Worm (Caenorhabditis elegans) whole organism, midembryonic: ENCODE measurements around the gene emb-8.

Experiments used
- T22C8.4 ChIP-seq: fragments of 200-800 bp; sonication (Bioruptor generic); IDR thresholded peaks from 2 replicates; pipeline ENCODE4 v1.3.6; 2022; ENCODE audit warnings: missing genetic modification characterization, missing compliant biosample characterization
- cog-1 ChIP-seq: sonication (generic microtip); optimal IDR thresholded peaks from 2 replicates; lab custom pipeline; 2016; ENCODE audit warnings: missing genetic modification characterization, missing compliant biosample characterization
- flt-1 ChIP-seq: fragments of 200-800 bp; sonication (Bioruptor generic); IDR thresholded peaks from 2 replicates; pipeline ENCODE4 v1.3.6; 2022; ENCODE audit warnings: missing genetic modification characterization, missing compliant biosample characterization
- klf-2 ChIP-seq: fragments of 200-800 bp; sonication (Bioruptor generic); conservative IDR thresholded peaks from 2 replicates; pipeline ENCODE4 v1.3.6; 2022; ENCODE audit warnings: missing genetic modification reagents, missing genetic modification characterization, missing compliant biosample characterization
- med-1 ChIP-seq: sonication (generic microtip); optimal IDR thresholded peaks from 2 replicates; lab custom pipeline; 2017; ENCODE audit warnings: missing genetic modification characterization, mild to moderate bottlenecking, missing compliant biosample characterization, antibody characterized with exemption, missing genetic modification reagents; ENCODE audit not compliant: insufficient read depth
- ref-1 ChIP-seq: fragments of 200-800 bp; sonication (Bioruptor generic); conservative IDR thresholded peaks from 2 replicates; pipeline ENCODE4 v1.3.6; 2022; ENCODE audit warnings: missing genetic modification reagents, missing genetic modification characterization, missing compliant biosample characterization
- tab-1 ChIP-seq: fragments of 200-800 bp; sonication (Bioruptor generic); IDR thresholded peaks from 2 replicates; pipeline ENCODE4 v1.3.6; 2022; ENCODE audit warnings: missing genetic modification characterization, missing compliant biosample characterization
- ztf-23 ChIP-seq: fragments of 200-800 bp; sonication (Bioruptor generic); IDR thresholded peaks from 2 replicates; pipeline ENCODE4 v1.3.6; 2022; ENCODE audit warnings: missing genetic modification reagents, missing genetic modification characterization, missing compliant biosample characterization
- ztf-29 ChIP-seq: fragments of 200-800 bp; sonication (Bioruptor generic); IDR thresholded peaks from 2 replicates; pipeline ENCODE4 v1.3.6; 2022; ENCODE audit warnings: missing genetic modification reagents, missing genetic modification characterization, missing compliant biosample characterization

Gene emb-8

DNA sequence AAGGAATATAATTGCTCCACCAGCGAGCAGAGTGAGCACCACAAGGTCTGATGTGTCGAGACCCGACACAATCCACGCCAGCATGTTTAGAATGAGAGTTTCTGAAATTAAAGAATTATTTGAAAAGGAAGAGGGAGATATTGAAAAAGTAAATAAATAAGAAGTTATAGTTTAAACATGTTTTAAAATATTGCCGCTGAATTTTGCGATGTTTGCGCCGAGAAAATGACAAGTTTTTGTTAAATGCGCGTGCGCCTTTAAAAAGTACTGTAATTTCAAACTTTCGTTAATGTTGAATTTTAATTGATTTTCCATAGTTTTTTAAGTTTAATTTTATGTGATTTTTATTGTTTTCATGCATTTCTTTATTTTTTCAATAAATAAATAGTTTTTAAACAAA is at the start of gene emb-8:
TSS of gene emb-8 (minus strand) at position 101 of the 400 bp plus-strand sequence.
- TF ChIP-seq T22C8.4 (GFP tag; lab: Robert Waterston, UW) (no peak), ztf-29 (GFP tag; lab: Robert Waterston, UW) (no peak), flt-1 (GFP tag; lab: Robert Waterston, UW) (no peak), klf-2 (no peak), tab-1 (GFP tag; lab: Robert Waterston, UW) (no peak)

DNA sequence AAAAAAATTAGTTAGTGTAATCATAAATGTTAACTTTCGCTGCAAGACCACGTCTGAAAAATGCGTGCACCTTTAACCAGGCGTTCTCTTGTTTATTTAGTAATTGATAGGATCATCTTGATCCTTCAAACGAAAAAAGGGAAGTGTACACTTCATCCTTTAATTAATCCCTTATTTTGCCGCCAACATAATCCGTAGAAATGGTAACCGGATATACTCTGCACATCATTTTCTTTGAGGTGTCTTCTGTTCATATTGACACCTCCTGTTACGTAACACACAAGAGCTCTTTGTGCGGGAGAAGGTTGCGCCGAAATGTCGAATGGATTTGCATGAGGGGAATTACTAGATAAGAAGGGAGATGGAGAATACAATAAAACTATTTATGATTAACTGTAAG is 49.2 kb upstream of the emb-8 start:
- no peak for TF ChIP-seq ztf-29 (GFP tag; lab: Robert Waterston, UW)
- no peak for TF ChIP-seq flt-1 (GFP tag; lab: Robert Waterston, UW)
- TF ChIP-seq cog-1 (tag; lab: Kevin White, UChicago) = no peak
- no peak for TF ChIP-seq ztf-23 (GFP tag; lab: Robert Waterston, UW)
- TF ChIP-seq med-1 = no peak
- TF ChIP-seq ref-1 (GFP tag; lab: Robert Waterston, UW) = no peak
- TF ChIP-seq tab-1 (GFP tag; lab: Robert Waterston, UW) = no peak
- TF ChIP-seq klf-2 = no peak
- no peak for TF ChIP-seq T22C8.4 (GFP tag; lab: Robert Waterston, UW)

DNA sequence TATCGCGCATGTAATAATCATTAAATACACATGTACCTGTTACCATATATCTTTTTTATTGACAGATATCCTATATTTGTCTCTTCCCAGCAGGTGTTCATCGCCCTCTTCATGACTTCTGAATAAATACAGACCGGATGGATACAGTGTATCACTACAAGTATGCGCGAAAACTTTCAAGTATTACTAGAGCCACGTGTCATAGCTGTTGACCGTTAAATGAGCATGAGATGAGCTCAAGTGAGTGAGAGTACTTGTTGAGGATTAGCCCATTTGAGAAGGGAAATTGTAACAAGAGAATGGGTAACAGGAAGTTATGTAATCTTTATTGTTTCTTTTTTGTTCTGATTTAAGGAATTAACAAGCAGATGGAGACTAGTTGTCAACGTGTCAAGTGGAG is 45.6 kb upstream of the emb-8 start:
- TF ChIP-seq ref-1 (GFP tag; lab: Robert Waterston, UW) = no peak

DNA sequence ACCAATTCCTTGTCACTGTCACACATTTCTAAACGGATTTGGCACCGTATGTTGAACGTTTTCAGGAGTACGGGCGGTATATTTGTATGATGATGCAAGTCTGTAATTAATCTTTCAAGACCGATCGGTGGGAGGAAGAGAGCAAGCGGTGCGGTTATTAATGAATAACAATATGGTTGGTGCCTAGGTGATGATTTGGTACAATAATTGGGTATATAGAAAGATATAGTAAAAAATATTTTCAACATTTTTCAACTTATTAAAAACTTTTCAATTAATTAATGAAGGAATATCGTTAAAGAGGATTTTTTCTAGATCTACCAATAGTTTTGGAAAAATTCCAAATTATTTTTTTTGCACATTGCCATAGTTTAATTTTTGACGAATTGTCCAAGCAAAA is 45.1 kb upstream of the emb-8 start, which contains the start of gene cnd-1:
TSS of gene cnd-1 (minus strand) at position 101 of the 400 bp plus-strand sequence.
- TF ChIP-seq flt-1 (GFP tag; lab: Robert Waterston, UW) (no peak), klf-2 (no peak), ztf-29 (GFP tag; lab: Robert Waterston, UW) (no peak), ztf-23 (GFP tag; lab: Robert Waterston, UW) (no peak), T22C8.4 (GFP tag; lab: Robert Waterston, UW) (no peak), med-1 (no peak), tab-1 (GFP tag; lab: Robert Waterston, UW) (no peak)

DNA sequence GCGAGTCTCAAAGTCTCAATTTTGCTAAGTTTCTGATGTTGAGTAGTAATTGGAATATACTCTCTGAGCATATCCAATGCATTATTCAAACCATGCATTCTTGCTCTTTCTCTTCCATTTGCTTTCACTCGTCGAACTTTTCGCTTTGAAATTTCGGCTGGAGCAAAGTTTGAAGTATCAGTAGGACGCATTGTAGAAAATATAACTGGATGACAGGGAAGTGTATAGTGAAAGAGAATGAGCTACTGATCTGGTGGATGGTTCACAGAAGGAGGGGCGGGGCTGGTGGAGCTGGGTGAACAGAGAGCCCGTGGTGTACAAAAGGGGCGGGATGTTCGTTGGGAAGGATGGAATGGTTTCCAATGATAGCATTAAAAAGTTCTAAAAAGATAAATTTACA is 42.4 kb upstream of the emb-8 start:
- TF ChIP-seq med-1 (no peak), ref-1 (GFP tag; lab: Robert Waterston, UW) (no peak), tab-1 (GFP tag; lab: Robert Waterston, UW) (no peak), ztf-29 (GFP tag; lab: Robert Waterston, UW) (no peak), cog-1 (tag; lab: Kevin White, UChicago) (no peak)

DNA sequence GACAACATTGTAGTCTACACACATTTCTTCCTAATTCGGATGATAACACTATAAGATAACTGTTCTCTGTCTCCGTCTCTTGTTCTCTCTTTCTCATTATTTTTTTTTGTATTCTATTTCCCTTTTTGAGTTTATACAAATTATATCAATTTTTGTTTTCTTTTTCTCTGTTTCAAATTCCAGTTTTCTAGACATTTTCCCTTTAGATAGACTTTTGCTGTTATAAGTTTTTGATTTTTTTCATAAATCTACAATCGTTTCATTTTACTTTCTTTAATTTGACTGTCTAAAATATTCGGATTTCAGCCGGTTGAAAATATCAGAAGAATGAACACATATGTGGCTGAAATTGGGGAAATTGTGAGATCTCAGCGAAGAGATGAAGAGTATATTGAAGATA is 36.6 kb upstream of the emb-8 start, which contains the start of gene prx-10:
TSS of gene prx-10 (plus strand) at position 301 of the 400 bp plus-strand sequence.
- TF ChIP-seq T22C8.4 (GFP tag; lab: Robert Waterston, UW) = no peak
- TF ChIP-seq ref-1 (GFP tag; lab: Robert Waterston, UW) = no peak
- TF ChIP-seq flt-1 (GFP tag; lab: Robert Waterston, UW) = no peak
- no peak for TF ChIP-seq klf-2
- no peak for TF ChIP-seq ztf-29 (GFP tag; lab: Robert Waterston, UW)

DNA sequence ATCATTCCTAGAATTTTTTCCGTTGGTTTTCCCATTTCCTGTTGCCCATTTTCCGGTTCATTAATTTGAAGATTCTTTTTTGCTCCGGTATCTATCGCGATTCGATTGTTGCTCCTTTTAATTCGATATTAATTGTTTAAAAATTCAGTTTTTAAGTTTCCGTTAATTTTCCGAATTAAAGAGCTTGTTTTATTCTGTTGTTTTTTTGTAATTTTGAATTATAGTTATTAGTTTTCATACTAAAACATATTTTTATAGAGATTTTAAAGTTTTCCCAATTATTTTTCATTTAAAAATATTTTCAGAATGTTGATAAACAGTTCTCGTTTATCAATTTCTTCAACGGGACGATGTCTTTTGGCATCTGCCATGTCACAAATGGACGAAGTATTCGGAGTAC is 34.8 kb upstream of the emb-8 start, which contains the start of gene mrps-26:
TSS of gene mrps-26 (plus strand) at position 301 of the 400 bp plus-strand sequence.
- TF ChIP-seq T22C8.4 (GFP tag; lab: Robert Waterston, UW) (no peak), cog-1 (tag; lab: Kevin White, UChicago) (no peak)

DNA sequence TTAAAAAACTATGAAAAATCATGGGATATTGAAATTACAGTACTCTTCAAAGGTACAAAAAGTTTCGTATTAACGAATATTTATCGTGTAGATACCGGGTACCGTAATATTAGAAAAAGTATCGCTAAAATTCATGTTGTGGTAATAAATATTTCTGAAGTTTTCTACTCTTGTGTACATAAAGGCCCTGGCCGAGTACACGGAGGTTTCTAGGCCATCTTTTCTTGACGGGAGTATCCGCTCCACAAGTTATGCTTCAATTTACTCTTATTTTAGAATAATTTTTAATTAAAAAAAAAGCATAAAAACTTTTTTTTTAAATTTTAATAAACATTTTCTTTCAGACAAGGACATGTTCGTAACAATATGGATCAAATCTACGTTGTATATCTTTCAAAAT is 33.7 kb upstream of the emb-8 start:
- no peak for TF ChIP-seq cog-1 (tag; lab: Kevin White, UChicago)
- TF ChIP-seq flt-1 (GFP tag; lab: Robert Waterston, UW) = no peak
- no peak for TF ChIP-seq T22C8.4 (GFP tag; lab: Robert Waterston, UW)
- no peak for TF ChIP-seq tab-1 (GFP tag; lab: Robert Waterston, UW)

DNA sequence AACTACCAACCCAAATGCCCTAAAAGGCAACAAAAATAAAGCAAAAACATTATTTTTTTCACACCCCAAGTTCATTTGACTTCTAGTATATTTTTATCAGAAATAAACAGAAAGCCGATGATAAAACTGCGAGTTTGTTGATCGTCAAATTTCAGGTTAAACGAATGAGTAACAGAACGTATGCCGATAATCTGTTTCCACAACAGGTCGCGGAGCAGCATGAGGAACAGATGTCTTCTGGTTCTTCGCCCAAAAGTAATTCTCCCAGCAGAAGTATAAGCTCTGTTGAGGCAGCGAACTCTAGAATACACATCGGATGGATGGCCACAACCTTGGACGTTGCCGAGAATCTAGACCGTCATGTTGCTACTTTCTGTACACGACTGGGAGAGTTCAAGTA is 30.9 kb upstream of the emb-8 start, which contains the start of gene prmt-5:
TSS of gene prmt-5 (plus strand) at position 141 of the 400 bp plus-strand sequence.
- TF ChIP-seq med-1 = no peak
- TF ChIP-seq ztf-23 (GFP tag; lab: Robert Waterston, UW) = no peak
- TF ChIP-seq cog-1 (tag; lab: Kevin White, UChicago) = no peak
- TF ChIP-seq T22C8.4 (GFP tag; lab: Robert Waterston, UW) = no peak
- no peak for TF ChIP-seq ztf-29 (GFP tag; lab: Robert Waterston, UW)
- no peak for TF ChIP-seq klf-2
- TF ChIP-seq ref-1 (GFP tag; lab: Robert Waterston, UW) = no peak
- no peak for TF ChIP-seq tab-1 (GFP tag; lab: Robert Waterston, UW)
- no peak for TF ChIP-seq flt-1 (GFP tag; lab: Robert Waterston, UW)

DNA sequence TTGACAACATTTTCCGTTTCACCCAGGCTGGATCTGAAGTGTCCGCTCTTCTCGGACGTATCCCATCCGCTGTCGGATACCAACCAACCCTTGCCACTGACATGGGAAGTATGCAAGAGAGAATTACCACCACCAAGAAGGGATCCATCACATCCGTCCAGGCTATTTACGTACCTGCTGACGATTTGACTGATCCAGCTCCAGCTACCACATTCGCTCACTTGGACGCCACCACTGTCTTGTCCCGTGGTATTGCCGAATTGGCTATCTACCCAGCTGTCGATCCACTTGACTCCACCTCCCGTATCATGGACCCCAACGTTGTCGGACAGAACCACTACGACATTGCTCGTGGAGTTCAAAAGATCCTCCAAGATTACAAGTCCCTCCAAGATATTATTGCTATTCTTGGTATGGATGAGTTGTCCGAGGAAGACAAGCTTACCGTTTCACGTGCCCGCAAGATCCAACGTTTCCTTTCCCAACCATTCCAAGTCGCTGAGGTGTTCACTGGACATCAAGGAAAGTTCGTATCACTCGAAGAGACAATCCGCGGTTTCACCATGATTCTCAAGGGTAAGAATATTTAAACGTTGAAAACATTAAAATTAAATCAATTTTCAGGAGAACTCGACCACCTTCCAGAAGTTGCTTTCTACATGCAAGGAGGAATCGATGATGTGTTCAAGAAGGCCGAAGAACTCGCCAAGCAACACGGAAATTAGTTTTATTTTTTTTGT is 30.2 kb upstream of the emb-8 start:
- TF ChIP-seq cog-1 (tag; lab: Kevin White, UChicago) = no peak
- TF ChIP-seq ztf-23 (GFP tag; lab: Robert Waterston, UW) = no peak
- no peak for TF ChIP-seq ztf-29 (GFP tag; lab: Robert Waterston, UW)
- TF ChIP-seq ref-1 (GFP tag; lab: Robert Waterston, UW) = no peak
- no peak for TF ChIP-seq T22C8.4 (GFP tag; lab: Robert Waterston, UW)
- TF ChIP-seq klf-2 = no peak
- no peak for TF ChIP-seq med-1
- no peak for TF ChIP-seq flt-1 (GFP tag; lab: Robert Waterston, UW)
- no peak for TF ChIP-seq tab-1 (GFP tag; lab: Robert Waterston, UW)
